Fruit fly (Drosophila melanogaster) whole organism, adult: ENCODE data around the gene CG43630.

Source experiments
- CG11617 ChIP-seq: fragments of 200-800 bp; sonication (Bioruptor generic); optimal IDR thresholded peaks from 2 replicates; lab custom pipeline; 2017; ENCODE audit warnings: mild to moderate bottlenecking, missing biosample characterization, missing genetic modification reagents, missing genetic modification characterization
- CG12768 ChIP-seq: fragments of 200-800 bp; sonication (Bioruptor generic); optimal IDR thresholded peaks from 2 replicates; lab custom pipeline; 2017; ENCODE audit warnings: missing biosample characterization, missing genetic modification characterization, mild to moderate bottlenecking, moderate library complexity, missing genetic modification reagents
- CG1620 ChIP-seq: fragments of 200-800 bp; sonication (Bioruptor generic); optimal IDR thresholded peaks from 2 replicates; lab custom pipeline; 2016; ENCODE audit warnings: missing biosample characterization, missing genetic modification characterization
- CG33017 ChIP-seq: fragments of 200-800 bp; sonication (Bioruptor generic); optimal IDR thresholded peaks from 2 replicates; lab custom pipeline; 2018; ENCODE audit warnings: missing biosample characterization, mild to moderate bottlenecking, missing genetic modification characterization, moderate library complexity
- Hr96 ChIP-seq: fragments of 200-800 bp; sonication (Bioruptor generic); optimal IDR thresholded peaks from 2 replicates; lab custom pipeline; 2016; ENCODE audit warnings: missing biosample characterization, missing genetic modification characterization
- Mnt ChIP-seq: fragments of 200-800 bp; sonication (Bioruptor generic); optimal IDR thresholded peaks from 2 replicates; lab custom pipeline; 2016; ENCODE audit warnings: missing biosample characterization, mild to moderate bottlenecking, missing genetic modification characterization
- toe ChIP-seq: fragments of 200-800 bp; sonication (Bioruptor generic); optimal IDR thresholded peaks from 2 replicates; lab custom pipeline; 2016; ENCODE audit warnings: missing biosample characterization, missing genetic modification characterization

dm6 chr3R:12715253-12715652 lies 39.2 kb upstream of the CG43630 start:
- no peak for TF ChIP-seq CG1620
- TF ChIP-seq Hr96 (GFP tag; lab: Kevin White, UChicago) = no peak
- peak; percentile 19 for TF ChIP-seq CG12768 (GFP tag; lab: Kevin White, UChicago)
- TF ChIP-seq CG11617 (GFP tag; lab: Kevin White, UChicago) = no peak
- TF ChIP-seq Mnt (GFP tag; lab: Kevin White, UChicago) = no peak
- peak; percentile 38 for TF ChIP-seq CG33017 (tag; lab: Kevin White, UChicago)
- TF ChIP-seq toe (GFP tag; lab: Kevin White, UChicago) = no peak
